Worm (Caenorhabditis elegans) whole organism, early embryonic: ENCODE data around the gene Y43F8B.3.

Source experiments
- ama-1 ChIP-seq: fragments of 150-350 bp; optimal IDR thresholded peaks from 2 replicates; lab custom pipeline; 2014
- flt-1 ChIP-seq: fragments of 200-800 bp; sonication (Bioruptor generic); IDR thresholded peaks from 2 replicates; pipeline ENCODE4 v1.3.6; 2022; ENCODE audit warnings: missing genetic modification characterization, missing compliant biosample characterization
- hmg-4 ChIP-seq: fragments of 200-800 bp; sonication (Bioruptor generic); optimal IDR thresholded peaks from 2 replicates; lab custom pipeline; 2018; ENCODE audit warnings: mild to moderate bottlenecking, missing genetic modification characterization, missing compliant biosample characterization
- hnd-1 ChIP-seq: sonication (generic microtip); optimal IDR thresholded peaks from 2 replicates; lab custom pipeline; 2016; ENCODE audit warnings: missing genetic modification characterization, missing compliant biosample characterization
- tra-4 ChIP-seq: sonication (generic microtip); optimal IDR thresholded peaks from 2 replicates; lab custom pipeline; 2017; ENCODE audit warnings: missing genetic modification characterization, missing compliant biosample characterization

DNA sequence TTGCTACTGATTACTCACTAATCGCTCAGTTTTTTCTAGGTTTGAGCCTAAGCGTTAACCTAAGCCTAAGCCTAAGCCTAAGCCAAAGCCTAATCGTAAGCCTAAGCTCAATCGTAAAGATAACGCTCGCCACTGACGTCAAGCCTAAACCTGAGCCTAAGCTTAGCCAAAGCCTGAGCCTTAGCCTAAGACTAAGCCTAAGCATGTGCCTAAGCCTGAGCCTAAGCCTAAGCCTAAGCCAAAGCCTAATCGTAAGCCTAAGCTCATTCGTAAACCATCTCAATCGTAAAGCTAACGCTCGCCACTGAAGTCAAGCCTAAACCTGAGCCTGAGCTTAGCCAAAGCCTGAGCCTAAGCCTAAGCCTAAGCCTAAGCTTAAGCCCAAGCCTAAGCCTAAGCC lies 40.6 kb downstream of the Y43F8B.3 start:
- no peak for TF ChIP-seq hmg-4
- no peak for TF ChIP-seq flt-1
- no peak for TF ChIP-seq ama-1 (lab: Kevin White, UChicago)
- no peak for TF ChIP-seq hnd-1
- no peak for TF ChIP-seq tra-4 (tag; lab: Kevin White, UChicago)
